Worm (Caenorhabditis elegans): Measurements from ENCODE around the gene R13D11.1.
"Not testable (repeated sequence)": the region's sequence is repeated elsewhere in the genome, so short reads cannot be mapped to it uniquely, and the experiment has no call there.

R13D11.1 gene

DNA sequence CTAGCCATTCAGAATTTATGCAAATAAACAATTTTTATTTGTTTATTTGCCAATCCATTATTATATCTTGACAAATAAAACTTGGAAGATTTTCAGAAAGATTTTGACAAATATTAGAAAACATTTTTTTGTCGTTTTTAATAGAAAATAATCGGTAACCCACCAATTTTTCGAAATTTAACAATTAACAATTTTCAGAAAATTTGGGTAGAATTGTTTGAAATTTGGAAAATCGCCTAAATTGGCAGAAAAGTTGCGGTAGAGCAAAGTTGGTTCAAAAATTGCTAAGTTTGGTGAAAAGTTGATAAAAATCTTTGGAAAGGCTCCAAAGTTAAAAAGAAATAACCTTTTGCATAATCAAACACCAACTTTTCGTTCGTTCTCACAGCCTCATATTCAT lies 9.0 kb upstream of the R13D11.1 start:
- TF ChIP-seq set-16 (GFP tag; IDR thresholded peaks at IDR 0.05), result no peak
- peak in 1 of 2 experiments; percentile 90 for TF ChIP-seq unc-62 (GFP tag; optimal IDR thresholded peaks at IDR 0.05 in 1 of 2)
- no peak for TF ChIP-seq unc-62 (tag; optimal IDR thresholded peaks at IDR 0.05)
- no peak for TF ChIP-seq spr-3 (GFP tag; optimal IDR thresholded peaks at IDR 0.05)

DNA sequence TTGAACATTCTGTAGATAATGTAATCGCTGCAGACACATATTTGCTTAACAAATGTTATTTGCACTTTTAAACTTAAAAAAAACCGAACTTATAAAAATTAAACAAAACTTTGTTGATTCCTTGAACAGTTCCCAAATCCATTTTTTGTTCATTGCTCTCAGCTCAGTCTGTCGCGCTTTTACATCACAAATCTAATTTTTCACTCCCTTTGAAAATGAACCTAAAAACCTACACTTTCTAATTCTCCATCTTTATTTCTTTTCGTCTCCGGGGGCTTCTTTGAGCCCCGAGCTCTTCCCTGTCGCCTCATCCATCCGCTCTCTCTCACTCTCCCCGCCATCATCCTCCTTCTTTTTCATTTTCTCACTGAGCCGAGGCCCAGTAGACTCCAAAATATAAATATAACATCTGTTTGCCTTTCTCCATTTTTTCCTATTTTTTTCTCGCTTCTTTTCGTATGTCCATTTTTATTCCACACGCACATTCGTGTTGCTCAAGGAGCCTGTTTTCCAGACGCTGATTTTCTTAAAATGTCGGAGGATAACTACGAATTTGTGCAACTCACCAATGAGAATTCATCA lies 6.9 kb upstream of the R13D11.1 start, which contains the start of gene R13D11.4:
Gene R13D11.4, plus strand, starts transcription at position 532 of the 582 bp plus-strand sequence.
- TF ChIP-seq fkh-10 (GFP tag; optimal IDR thresholded peaks at IDR 0.05) (peak; percentile 27), madf-9 (GFP tag; conservative IDR thresholded peaks at IDR 0.05) (no peak), ctbp-1 (GFP tag; IDR thresholded peaks at IDR 0.05) (0 out of 2 replicates have a peak, but pooled peaks have one; percentile 29), ces-1 (GFP tag; optimal IDR thresholded peaks at IDR 0.05) (peak; percentile 29), T26A8.4 (GFP tag; IDR thresholded peaks at IDR 0.05) (no peak), rbr-2 (tag; optimal IDR thresholded peaks at IDR 0.05) (peak; percentile 25), dve-1 (tag; optimal IDR thresholded peaks at IDR 0.05; ENCODE audit: insufficient read depth) (no peak)

DNA sequence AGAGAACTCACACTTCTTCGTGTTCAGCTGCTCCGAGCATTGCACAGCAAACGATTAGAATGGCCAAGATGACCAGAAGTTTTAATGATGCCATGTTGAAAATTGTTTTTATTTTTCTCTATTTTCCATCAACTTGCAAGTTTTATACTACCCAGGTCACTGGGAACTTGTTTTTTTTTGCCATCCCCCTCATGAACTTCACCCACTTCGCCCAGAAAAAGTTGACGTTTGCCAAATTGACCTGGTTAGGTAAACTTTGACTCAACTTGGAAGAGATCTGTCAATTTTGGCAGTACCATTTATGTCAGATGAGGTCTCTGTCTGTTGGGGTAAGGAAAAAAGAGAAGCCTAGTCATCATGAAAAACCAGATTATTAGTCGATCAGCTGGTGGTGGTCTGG lies 4.2 kb upstream of the R13D11.1 start, which contains the start of gene R13D11.10:
Gene R13D11.10, minus strand, starts transcription at position 101 of the 400 bp plus-strand sequence.
- TF ChIP-seq T26A8.4 (GFP tag; IDR thresholded peaks at IDR 0.05) (no peak), F10B5.3 (tag; optimal IDR thresholded peaks at IDR 0.05) (no peak), lir-3 (tag; optimal IDR thresholded peaks at IDR 0.05) (no peak), daf-19 (GFP tag; conservative IDR thresholded peaks at IDR 0.05) (no peak), saeg-2 (GFP tag; IDR thresholded peaks at IDR 0.05) (no peak), snpc-4 (tag; optimal IDR thresholded peaks at IDR 0.05) (no peak), attf-4 (tag; optimal IDR thresholded peaks at IDR 0.05) (no peak), lin-38 (GFP tag; IDR thresholded peaks at IDR 0.05) (no peak), spr-3 (GFP tag; optimal IDR thresholded peaks at IDR 0.05) (no peak), F49E8.2 (tag; optimal IDR thresholded peaks at IDR 0.05; ENCODE audit: borderline replicate concordance) (no peak), daf-8 (GFP tag; IDR thresholded peaks at IDR 0.05) (no peak), nhr-11 (tag; optimal IDR thresholded peaks at IDR 0.05) (no peak), ceh-32 (tag; optimal IDR thresholded peaks at IDR 0.05; ENCODE audit: poor library complexity) (no peak)

DNA sequence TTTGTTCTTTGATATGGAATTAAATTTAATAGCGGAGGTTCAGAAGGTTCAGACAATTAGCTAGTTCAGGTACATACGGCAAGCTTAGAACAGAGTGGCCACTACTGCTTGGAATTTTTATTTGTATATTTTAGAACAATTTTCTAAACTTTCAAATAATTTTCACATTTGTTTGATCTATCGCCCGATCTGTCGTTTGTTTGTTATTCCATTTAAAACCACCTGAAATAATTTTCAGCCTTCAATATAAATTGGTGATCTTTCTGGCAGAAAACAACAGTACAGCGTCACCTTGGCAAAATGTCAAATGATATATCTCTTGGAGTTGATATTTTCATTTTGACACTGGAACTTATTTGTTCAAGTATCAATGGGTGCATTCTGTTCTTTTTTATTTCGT lies 2.6 kb upstream of the R13D11.1 start, which contains the start of gene R13D11.3:
Gene R13D11.3, plus strand, starts transcription at position 301 of the 400 bp plus-strand sequence.
- no peak for TF ChIP-seq daf-16 (GFP tag; optimal IDR thresholded peaks at IDR 0.05)
- no peak for TF ChIP-seq daf-16 (tag; optimal IDR thresholded peaks at IDR 0.05)
- TF ChIP-seq fkh-10 (GFP tag; optimal IDR thresholded peaks at IDR 0.05), result no peak
- TF ChIP-seq nhr-11 (tag; optimal IDR thresholded peaks at IDR 0.05), result no peak
- no peak for TF ChIP-seq daf-8 (GFP tag; IDR thresholded peaks at IDR 0.05)
- no peak for TF ChIP-seq hlh-30 (tag; optimal IDR thresholded peaks at IDR 0.05; ENCODE audit: insufficient read depth)
- TF ChIP-seq cey-2 (tag; optimal IDR thresholded peaks at IDR 0.05; ENCODE audit: borderline replicate concordance, insufficient read depth), result no peak
- no peak for TF ChIP-seq pqm-1 (tag; optimal IDR thresholded peaks at IDR 0.05)

DNA sequence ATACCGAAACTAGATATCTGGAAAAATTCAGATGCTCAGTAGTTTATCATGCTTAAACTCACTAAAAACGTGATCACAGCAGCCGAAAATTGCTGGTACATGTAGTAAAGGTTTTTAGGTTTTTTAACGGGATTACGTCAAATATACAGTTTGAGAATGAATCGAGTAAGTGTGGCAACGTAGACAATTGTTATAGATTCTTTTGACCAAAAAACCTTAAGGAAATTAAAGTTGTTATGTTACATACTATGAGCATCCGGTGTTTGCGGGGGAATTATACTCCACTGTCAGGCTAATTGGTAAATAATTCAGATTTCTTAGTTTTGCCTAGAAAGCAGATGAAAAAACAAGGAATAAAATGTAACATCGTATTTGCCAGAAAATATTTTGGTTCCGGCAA lies 3.3 kb downstream of the R13D11.1 start, which contains the start of gene srx-32:
Gene srx-32, minus strand, starts transcription at position 101 of the 400 bp plus-strand sequence.
- TF ChIP-seq unc-62 (GFP tag; optimal IDR thresholded peaks at IDR 0.05 in 1 of 2), result peak in 1 of 2 experiments; percentile 30
- TF ChIP-seq unc-62 (tag; optimal IDR thresholded peaks at IDR 0.05), result not testable (repeated sequence)

DNA sequence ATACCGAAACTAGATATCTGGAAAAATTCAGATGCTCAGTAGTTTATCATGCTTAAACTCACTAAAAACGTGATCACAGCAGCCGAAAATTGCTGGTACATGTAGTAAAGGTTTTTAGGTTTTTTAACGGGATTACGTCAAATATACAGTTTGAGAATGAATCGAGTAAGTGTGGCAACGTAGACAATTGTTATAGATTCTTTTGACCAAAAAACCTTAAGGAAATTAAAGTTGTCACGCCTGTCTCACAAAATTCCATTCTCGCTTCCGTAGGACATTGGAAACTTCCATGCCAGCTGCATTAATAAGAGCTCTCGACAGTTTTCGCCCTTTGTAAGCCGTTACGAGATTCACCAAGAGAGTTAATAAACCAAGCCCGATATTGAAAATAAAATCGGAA lies 5.6 kb downstream of the R13D11.1 start, which contains the start of gene srx-31:
Gene srx-31, minus strand, starts transcription at position 101 of the 400 bp plus-strand sequence.
- TF ChIP-seq ceh-62 (tag; optimal IDR thresholded peaks at IDR 0.05); hif-1 (tag; optimal IDR thresholded peaks at IDR 0.05); D1046.2 (GFP tag; IDR thresholded peaks at IDR 0.05): not testable (repeated sequence)

All from whole organism, L4 larva.